Worm (Caenorhabditis elegans) whole organism, L4/young adult: ENCODE measurements around the gene txbp-3.
A peak's percentile ranks its signal among the peaks of the same experiment; 100 is the strongest.
"Not testable (repeated sequence)": the region's sequence is repeated elsewhere in the genome, so short reads cannot be mapped to it uniquely, and the experiment has no call there.

ENCODE experiments used
- W03F9.2 ChIP-seq: fragments of 150-350 bp; optimal IDR thresholded peaks from 2 replicates; lab custom pipeline; 2014; ENCODE audit warnings: missing biosample characterization, missing genetic modification characterization
- dao-5 ChIP-seq: sonication (generic microtip); optimal IDR thresholded peaks from 2 replicates; lab custom pipeline; 2016; ENCODE audit warnings: missing genotype, missing genetic modification characterization, moderate library complexity, missing compliant biosample characterization
- him-1 ChIP-seq: sonication (generic microtip); optimal IDR thresholded peaks from 2 replicates; lab custom pipeline; 2016; ENCODE audit warnings: missing genotype, missing genetic modification reagents, missing genetic modification characterization, missing compliant biosample characterization

Gene txbp-3

ce11 chrIII:5062406-5062805 lies 15.1 kb upstream of the txbp-3 start, which contains the start of gene C45G9.4:
Gene C45G9.4 (plus strand): TSS chrIII:5062706.
- not testable (repeated sequence) for TF ChIP-seq W03F9.2 (tag; lab: Kevin White, UChicago); him-1; dao-5 (tag; lab: Kevin White, UChicago)

ce11 chrIII:5061798-5062197 lies 14.5 kb upstream of the txbp-3 start, which contains the start of gene C45G9.10:
Gene C45G9.10 (minus strand): TSS chrIII:5061898.
- no peak for TF ChIP-seq dao-5 (tag; lab: Kevin White, UChicago)
- no peak for TF ChIP-seq W03F9.2 (tag; lab: Kevin White, UChicago)
- TF ChIP-seq him-1, result no peak

- TF ChIP-seq dao-5 (tag; lab: Kevin White, UChicago); W03F9.2 (tag; lab: Kevin White, UChicago); him-1: not testable (repeated sequence)
These were observed 8.4 kb upstream of the txbp-3 start, which contains the start of gene C45G9.9 for ce11 chrIII:5055709-5056108. Gene C45G9.9 (minus strand): TSS chrIII:5055809.

ce11 chrIII:5053541-5053940 lies 6.3 kb upstream of the txbp-3 start, which contains the start of gene C45G9.8:
Gene C45G9.8 (minus strand): TSS chrIII:5053641.
- TF ChIP-seq him-1 (no peak), dao-5 (tag; lab: Kevin White, UChicago) (no peak), W03F9.2 (tag; lab: Kevin White, UChicago) (no peak)

ce11 chrIII:5051949-5052348 lies 4.7 kb upstream of the txbp-3 start, which contains the start of gene C45G9.15:
Gene C45G9.15 (minus strand): TSS chrIII:5052049.
- no peak for TF ChIP-seq him-1
- TF ChIP-seq dao-5 (tag; lab: Kevin White, UChicago), result no peak
- TF ChIP-seq W03F9.2 (tag; lab: Kevin White, UChicago), result no peak

ce11 chrIII:5047740-5048139 lies 481 bp upstream of the txbp-3 start, which contains the start of gene C45G9.5:
Gene C45G9.5 (plus strand): TSS chrIII:5048117.
- TF ChIP-seq him-1 (no peak), dao-5 (tag; lab: Kevin White, UChicago) (no peak), W03F9.2 (tag; lab: Kevin White, UChicago) (no peak)

ce11 chrIII:5044709-5045108 lies 2.5 kb downstream of the txbp-3 start, which contains the start of gene C45G9.14:
Gene C45G9.14 (plus strand): TSS chrIII:5045009.
- TF ChIP-seq dao-5 (tag; lab: Kevin White, UChicago) (no peak), W03F9.2 (tag; lab: Kevin White, UChicago) (no peak), him-1 (no peak)

ce11 chrIII:5042112-5042511 lies 5.1 kb downstream of the txbp-3 start, which contains the start of gene nlp-43:
Gene nlp-43 (plus strand): TSS chrIII:5042412.
- TF ChIP-seq him-1 (no peak), dao-5 (tag; lab: Kevin White, UChicago) (no peak), W03F9.2 (tag; lab: Kevin White, UChicago) (no peak)

ce11 chrIII:5036158-5036557 lies 11.1 kb downstream of the txbp-3 start, which contains the start of gene C45G9.6:
Gene C45G9.6 (plus strand): TSS chrIII:5036458.
- TF ChIP-seq him-1 (no peak), W03F9.2 (tag; lab: Kevin White, UChicago) (no peak), dao-5 (tag; lab: Kevin White, UChicago) (no peak)

- peak; percentile 81 for TF ChIP-seq him-1
- TF ChIP-seq dao-5 (tag; lab: Kevin White, UChicago), result peak; percentile 78
These were observed 15.9 kb downstream of the txbp-3 start for ce11 chrIII:5031375-5031836.

ce11 chrIII:5030629-5031028 lies 16.6 kb downstream of the txbp-3 start, which contains the start of gene klp-6:
Gene klp-6 (plus strand): TSS chrIII:5030929.
- no peak for TF ChIP-seq dao-5 (tag; lab: Kevin White, UChicago)
- no peak for TF ChIP-seq him-1
- TF ChIP-seq W03F9.2 (tag; lab: Kevin White, UChicago), result no peak

- TF ChIP-seq dao-5 (tag; lab: Kevin White, UChicago) (no peak), him-1 (no peak), W03F9.2 (tag; lab: Kevin White, UChicago) (no peak)
These were observed 20.0 kb downstream of the txbp-3 start for ce11 chrIII:5027219-5027618.

ce11 chrIII:5026366-5026765 lies 20.9 kb downstream of the txbp-3 start:
- TF ChIP-seq dao-5 (tag; lab: Kevin White, UChicago), result no peak
- TF ChIP-seq him-1, result no peak
- no peak for TF ChIP-seq W03F9.2 (tag; lab: Kevin White, UChicago)

ce11 chrIII:5025136-5025629 lies 22.1 kb downstream of the txbp-3 start:
- no peak for TF ChIP-seq W03F9.2 (tag; lab: Kevin White, UChicago)
- TF ChIP-seq dao-5 (tag; lab: Kevin White, UChicago), result no peak
- TF ChIP-seq him-1, result no peak
